Worm (Caenorhabditis elegans) whole organism, L1 larva: ENCODE data around the gene sra-28.

ENCODE experiments used
- C16A3.4 ChIP-seq: fragments of 150-350 bp; optimal IDR thresholded peaks from 2 replicates; lab custom pipeline; 2014; ENCODE audit warnings: missing biosample characterization, missing genetic modification characterization
- F16B12.6 ChIP-seq: fragments of 150-350 bp; optimal IDR thresholded peaks from 2 replicates; lab custom pipeline; 2014; ENCODE audit warnings: missing biosample characterization, missing genetic modification characterization
- Y116A8C.19 ChIP-seq: sonication (generic microtip); optimal IDR thresholded peaks from 2 replicates; lab custom pipeline; 2016; ENCODE audit warnings: missing compliant biosample characterization, missing genetic modification characterization, borderline replicate concordance
- aly-2 ChIP-seq: fragments of 150-350 bp; optimal IDR thresholded peaks from 2 replicates; lab custom pipeline; 2014; ENCODE audit warnings: missing biosample characterization, missing genetic modification characterization
- ama-1 ChIP-seq: fragments of 150-350 bp; optimal IDR thresholded peaks from 2 replicates; lab custom pipeline; 2014
- blmp-1 ChIP-seq: fragments of 150-350 bp; optimal IDR thresholded peaks from 2 replicates; lab custom pipeline; 2014; ENCODE audit warnings: missing biosample characterization, missing genetic modification characterization
- ceh-63 ChIP-seq: fragments of 200-800 bp; sonication (Bioruptor generic); optimal IDR thresholded peaks from 2 replicates; lab custom pipeline; 2018; ENCODE audit warnings: mild to moderate bottlenecking, missing genetic modification characterization, missing compliant biosample characterization
- ceh-82 ChIP-seq, 3 experiments: fragments of 150-350 bp in 1 of 3; sonication (generic microtip) in 2 of 3; optimal IDR thresholded peaks; 2 replicates each; lab custom pipeline; 2014 to 2017; ENCODE audit warnings: missing biosample characterization in 3 of 3, missing genetic modification characterization in 3 of 3
- ceh-90 ChIP-seq: sonication (generic microtip); optimal IDR thresholded peaks from 2 replicates; lab custom pipeline; 2016; ENCODE audit warnings: missing genetic modification characterization, missing compliant biosample characterization
- efl-1 ChIP-seq, 4 experiments: fragments of 150-350 bp; optimal IDR thresholded peaks in 3 of 4; peaks in 1 of 4; 1 replicate in 1 of 4; 2 replicates in 3 of 4; lab custom pipeline; 2014; ENCODE audit warnings: missing biosample characterization in 2 of 4, missing genetic modification characterization in 2 of 4, missing genetic modification reagents in 2 of 4
- efl-3 ChIP-seq: fragments of 200-800 bp; sonication (Bioruptor generic); optimal IDR thresholded peaks from 2 replicates; lab custom pipeline; 2018; ENCODE audit warnings: mild to moderate bottlenecking, missing genetic modification characterization, missing compliant biosample characterization
- elt-3 ChIP-seq, 6 experiments: fragments of 150-350 bp in 1 of 6; sonication (generic microtip); optimal IDR thresholded peaks; 2 replicates each; lab custom pipeline; 2017 to 2018; ENCODE audit warnings: missing biosample characterization in 6 of 6, missing genetic modification characterization in 6 of 6, inconsistent platforms in 1 of 6
- fkh-10 ChIP-seq: sonication (generic microtip); optimal IDR thresholded peaks from 2 replicates; lab custom pipeline; 2017; ENCODE audit warnings: missing biosample characterization, missing genetic modification reagents, missing genetic modification characterization
- fkh-4 ChIP-seq: sonication (generic microtip); optimal IDR thresholded peaks from 2 replicates; lab custom pipeline; 2016; ENCODE audit warnings: missing compliant biosample characterization, missing genetic modification characterization, borderline replicate concordance
- fkh-8 ChIP-seq: sonication (generic microtip); optimal IDR thresholded peaks from 2 replicates; lab custom pipeline; 2016; ENCODE audit warnings: mild to moderate bottlenecking, missing genetic modification characterization, missing compliant biosample characterization
- fos-1 ChIP-seq: fragments of 150-350 bp; optimal IDR thresholded peaks from 2 replicates; lab custom pipeline; 2014; ENCODE audit warnings: missing biosample characterization, missing genetic modification characterization
- grh-1 ChIP-seq: fragments of 200-800 bp; sonication (Bioruptor generic); IDR thresholded peaks from 2 replicates; pipeline ENCODE4 v1.3.6; 2022; ENCODE audit warnings: missing genetic modification reagents, missing genetic modification characterization, missing compliant biosample characterization
- hlh-17 ChIP-seq: fragments of 200-800 bp; sonication (Bioruptor generic); optimal IDR thresholded peaks from 2 replicates; lab custom pipeline; 2018; ENCODE audit warnings: missing genetic modification characterization, mild to moderate bottlenecking, missing compliant biosample characterization, moderate library complexity, borderline replicate concordance
- hpl-2 ChIP-seq: fragments of 150-350 bp; optimal IDR thresholded peaks from 2 replicates; lab custom pipeline; 2014; ENCODE audit warnings: missing biosample characterization, missing genetic modification reagents, missing genetic modification characterization
- lin-13 ChIP-seq: fragments of 150-350 bp; optimal IDR thresholded peaks from 2 replicates; lab custom pipeline; 2014; ENCODE audit warnings: missing biosample characterization, missing genetic modification reagents, missing genetic modification characterization
- lin-35 ChIP-seq, 2 experiments: fragments of 150-350 bp; optimal IDR thresholded peaks; 2 replicates each; lab custom pipeline; 2014; ENCODE audit warnings: missing biosample characterization in 2 of 2, missing genetic modification characterization in 2 of 2, missing genetic modification reagents in 2 of 2
- lir-3 ChIP-seq: sonication (generic microtip); optimal IDR thresholded peaks from 2 replicates; lab custom pipeline; 2016; ENCODE audit warnings: mild to moderate bottlenecking, missing genetic modification characterization, moderate library complexity, missing compliant biosample characterization; ENCODE audit not compliant: poor library complexity
- lsy-2 ChIP-seq, 2 experiments: fragments of 150-350 bp; optimal IDR thresholded peaks; 2 replicates each; lab custom pipeline; 2014; ENCODE audit warnings: missing biosample characterization in 2 of 2, missing genetic modification characterization in 2 of 2
- mab-9 ChIP-seq: fragments of 200-800 bp; sonication (Bioruptor generic); IDR thresholded peaks from 2 replicates; pipeline ENCODE4 v1.3.6; 2022; ENCODE audit warnings: missing genetic modification reagents, missing genetic modification characterization, missing compliant biosample characterization
- mdl-1 ChIP-seq, 2 experiments: fragments of 150-350 bp; optimal IDR thresholded peaks; 2 replicates each; lab custom pipeline; 2014 to 2017; ENCODE audit warnings: missing biosample characterization in 2 of 2, missing genetic modification characterization in 2 of 2, inconsistent platforms in 1 of 2
- nhr-12 ChIP-seq: sonication (generic microtip); optimal IDR thresholded peaks from 2 replicates; lab custom pipeline; 2017; ENCODE audit warnings: missing biosample characterization, missing genetic modification characterization
- nhr-237 ChIP-seq: fragments of 150-350 bp; optimal IDR thresholded peaks from 2 replicates; lab custom pipeline; 2014; ENCODE audit warnings: missing biosample characterization, missing genetic modification characterization
- nhr-47 ChIP-seq: sonication (generic microtip); optimal IDR thresholded peaks from 2 replicates; lab custom pipeline; 2016; ENCODE audit warnings: mild to moderate bottlenecking, missing genetic modification characterization, moderate library complexity, missing compliant biosample characterization
- nhr-77 ChIP-seq: fragments of 150-350 bp; optimal IDR thresholded peaks from 2 replicates; lab custom pipeline; 2014; ENCODE audit warnings: missing biosample characterization, missing genetic modification characterization
- nhr-90 ChIP-seq: sonication (generic microtip); optimal IDR thresholded peaks from 2 replicates; lab custom pipeline; 2016; ENCODE audit warnings: mild to moderate bottlenecking, missing genetic modification characterization, missing compliant biosample characterization; ENCODE audit not compliant: poor library complexity
- pag-3 ChIP-seq: sonication (generic microtip); optimal IDR thresholded peaks from 2 replicates; lab custom pipeline; 2017; ENCODE audit warnings: missing genetic modification characterization, mild to moderate bottlenecking, missing compliant biosample characterization, antibody characterized with exemption, borderline replicate concordance; ENCODE audit not compliant: insufficient read depth
- snu-23 ChIP-seq: sonication (generic microtip); optimal IDR thresholded peaks from 2 replicates; lab custom pipeline; 2016; ENCODE audit warnings: missing genetic modification characterization, missing compliant biosample characterization
- sox-4 ChIP-seq: sonication (generic microtip); optimal IDR thresholded peaks from 2 replicates; lab custom pipeline; 2016; ENCODE audit warnings: missing genetic modification characterization, missing compliant biosample characterization
- tlp-1 ChIP-seq: fragments of 150-350 bp; optimal IDR thresholded peaks from 2 replicates; lab custom pipeline; 2014; ENCODE audit warnings: missing biosample characterization, missing genetic modification characterization
- unc-130 ChIP-seq: fragments of 150-350 bp; optimal IDR thresholded peaks from 2 replicates; lab custom pipeline; 2017; ENCODE audit warnings: missing biosample characterization, missing genetic modification characterization, inconsistent platforms
- unc-98 ChIP-seq: fragments of 200-800 bp; sonication (Bioruptor generic); IDR thresholded peaks from 2 replicates; pipeline ENCODE4 v1.3.6; 2022; ENCODE audit warnings: missing genetic modification characterization, missing compliant biosample characterization
- vab-15 ChIP-seq: sonication (generic microtip); optimal IDR thresholded peaks from 2 replicates; lab custom pipeline; 2017; ENCODE audit warnings: missing genotype, mild to moderate bottlenecking, missing genetic modification characterization, missing compliant biosample characterization
- xbp-1 ChIP-seq: sonication (generic microtip); optimal IDR thresholded peaks from 2 replicates; lab custom pipeline; 2016; ENCODE audit warnings: missing genetic modification characterization, missing compliant biosample characterization
- zag-1 ChIP-seq: fragments of 150-350 bp; optimal IDR thresholded peaks from 2 replicates; lab custom pipeline; 2014; ENCODE audit warnings: missing biosample characterization, missing genetic modification characterization
- ztf-11 ChIP-seq, 2 experiments: sonication (generic microtip); optimal IDR thresholded peaks; 2 replicates each; lab custom pipeline; 2016 to 2017; ENCODE audit warnings: missing genetic modification characterization in 2 of 2, missing biosample characterization in 1 of 2, missing compliant biosample characterization in 1 of 2
- ztf-4 ChIP-seq: fragments of 150-350 bp; optimal IDR thresholded peaks from 2 replicates; lab custom pipeline; 2014; ENCODE audit warnings: missing biosample characterization, missing genetic modification characterization

sra-28 gene

ce11 chrII:6561300-6561699 lies 12.3 kb downstream of the sra-28 start, which contains the start of gene F18C5.10 (continued):
- peak; percentile 20 for TF ChIP-seq C16A3.4 (tag; lab: Kevin White, UChicago)
- no peak for TF ChIP-seq elt-3 (tag; optimal IDR thresholded peaks at IDR 0.05; lab: Kevin White, UChicago)
- no peak for TF ChIP-seq fkh-8 (tag; lab: Kevin White, UChicago)
- TF ChIP-seq nhr-12 (tag; lab: Kevin White, UChicago), result no peak
- TF ChIP-seq unc-130 (tag; lab: Kevin White, UChicago), result no peak
- peak in 1 of 2 experiments; percentile 26 for TF ChIP-seq lsy-2 (tag; optimal IDR thresholded peaks at IDR 0.05; lab: Kevin White, UChicago)
- no peak for TF ChIP-seq xbp-1
- TF ChIP-seq blmp-1 (tag; lab: Kevin White, UChicago), result no peak
- no peak for TF ChIP-seq ceh-63 (GFP tag; lab: Kevin White, UChicago)
- TF ChIP-seq ceh-90, result no peak

- TF ChIP-seq unc-98 (GFP tag; lab: Robert Waterston, UW), result no peak
- TF ChIP-seq mdl-1 (tag; optimal IDR thresholded peaks at IDR 0.05; lab: Kevin White, UChicago), result no peak
- TF ChIP-seq hpl-2, result no peak
- no peak for TF ChIP-seq pag-3 (tag; lab: Kevin White, UChicago)
- no peak for TF ChIP-seq lin-13 (GFP tag; lab: Kevin White, UChicago)
- TF ChIP-seq lsy-2 (tag; optimal IDR thresholded peaks at IDR 0.05; lab: Kevin White, UChicago), result no peak
- TF ChIP-seq fkh-10, result no peak
- TF ChIP-seq C16A3.4 (tag; lab: Kevin White, UChicago), result no peak
- no peak for TF ChIP-seq nhr-47 (tag; lab: Kevin White, UChicago)
- no peak for TF ChIP-seq F16B12.6
Observed at ce11 chrII:6560291-6560690, 13.3 kb downstream of the sra-28 start.

- TF ChIP-seq nhr-77 (no peak), efl-1 (optimal IDR thresholded peaks at IDR 0.05; lab: Kevin White, UChicago) (no peak), efl-1 (GFP tag; optimal IDR thresholded peaks at IDR 0.05 in 1 of 2; lab: Kevin White, UChicago) (peak in 1 of 2 experiments; percentile 14), ztf-4 (no peak), zag-1 (tag; lab: Kevin White, UChicago) (no peak), fos-1 (tag; lab: Kevin White, UChicago) (no peak), fkh-4 (no peak), ama-1 (peak; percentile 64), tlp-1 (no peak), ztf-11 (tag; optimal IDR thresholded peaks at IDR 0.05; lab: Kevin White, UChicago) (no peak), lin-35 (GFP tag; optimal IDR thresholded peaks at IDR 0.05; lab: Kevin White, UChicago) (peak in 1 of 2 experiments; percentile 19)
Observed at ce11 chrII:6558887-6559286, 14.7 kb downstream of the sra-28 start.

ce11 chrII:6554677-6555076 lies 18.9 kb downstream of the sra-28 start, which contains the start of gene wrn-1:
Gene wrn-1 (plus strand): TSS chrII:6554977.
- TF ChIP-seq lir-3 (tag; lab: Kevin White, UChicago) (no peak), sox-4 (tag; lab: Kevin White, UChicago) (no peak), mdl-1 (tag; optimal IDR thresholded peaks at IDR 0.05; lab: Kevin White, UChicago) (no peak), hlh-17 (GFP tag; lab: Kevin White, UChicago) (no peak), mab-9 (GFP tag; lab: Robert Waterston, UW) (no peak), ceh-82 (tag; optimal IDR thresholded peaks at IDR 0.05; lab: Kevin White, UChicago) (no peak), tlp-1 (no peak), nhr-237 (tag; lab: Kevin White, UChicago) (no peak), grh-1 (no peak), aly-2 (tag; lab: Kevin White, UChicago) (no peak), efl-3 (GFP tag; lab: Kevin White, UChicago) (no peak), nhr-90 (no peak), snu-23 (GFP tag; lab: Kevin White, UChicago) (no peak), vab-15 (no peak), pag-3 (tag; lab: Kevin White, UChicago) (no peak), Y116A8C.19 (no peak)
